Worm (Caenorhabditis elegans) whole organism, L4 larva: Measurements from ENCODE around the gene pgph-1.

Experiments used
- F10B5.3 ChIP-seq: sonication (generic microtip); optimal IDR thresholded peaks from 2 replicates; lab custom pipeline; 2016; ENCODE audit warnings: mild to moderate bottlenecking, missing genetic modification characterization, missing compliant biosample characterization
- F26F4.8 ChIP-seq: fragments of 200-800 bp; sonication (Bioruptor generic); conservative IDR thresholded peaks from 2 replicates; pipeline ENCODE4 v1.3.6; 2022; ENCODE audit warnings: missing genetic modification characterization, missing compliant biosample characterization
- T20F7.1 ChIP-seq: fragments of 200-800 bp; sonication (Bioruptor generic); optimal IDR thresholded peaks from 2 replicates; lab custom pipeline; 2018; ENCODE audit warnings: mild to moderate bottlenecking, missing genetic modification characterization, missing compliant biosample characterization
- Y105C5A.15 ChIP-seq: fragments of 200-800 bp; sonication (Bioruptor generic); IDR thresholded peaks from 2 replicates; pipeline ENCODE4 v1.3.6; 2022; ENCODE audit warnings: missing genetic modification characterization, missing compliant biosample characterization
- ZK337.2 ChIP-seq: fragments of 200-800 bp; sonication (Bioruptor generic); IDR thresholded peaks from 2 replicates; pipeline ENCODE4 v1.3.6; 2022; ENCODE audit warnings: missing genetic modification reagents, missing genetic modification characterization, missing compliant biosample characterization
- ZK546.5 ChIP-seq, 2 experiments: sonication (generic microtip); optimal IDR thresholded peaks; 2 replicates each; lab custom pipeline; 2017; ENCODE audit warnings: missing biosample characterization in 2 of 2, missing genetic modification characterization in 2 of 2
- arid-1 ChIP-seq: fragments of 200-800 bp; sonication (Bioruptor generic); conservative IDR thresholded peaks from 2 replicates; pipeline ENCODE4 v1.3.6; 2022; ENCODE audit warnings: missing genetic modification reagents, missing genetic modification characterization, missing compliant biosample characterization
- ceh-28 ChIP-seq: fragments of 150-350 bp; optimal IDR thresholded peaks from 2 replicates; lab custom pipeline; 2014; ENCODE audit warnings: missing biosample characterization, missing genetic modification reagents, missing genetic modification characterization
- ces-1 ChIP-seq: fragments of 150-350 bp; sonication (generic microtip); optimal IDR thresholded peaks from 4 replicates; lab custom pipeline; 2014; ENCODE audit warnings: missing biosample characterization, missing genetic modification reagents, missing genetic modification characterization
- daf-12 ChIP-seq: fragments of 150-350 bp; optimal IDR thresholded peaks from 2 replicates; lab custom pipeline; 2014; ENCODE audit warnings: missing biosample characterization, missing genetic modification reagents, missing genetic modification characterization
- daf-8 ChIP-seq: fragments of 200-800 bp; sonication (Bioruptor generic); IDR thresholded peaks from 2 replicates; pipeline ENCODE4 v1.3.6; 2022; ENCODE audit warnings: missing genetic modification characterization, missing compliant biosample characterization
- dmd-6 ChIP-seq: fragments of 200-800 bp; sonication (Bioruptor generic); IDR thresholded peaks from 2 replicates; pipeline ENCODE4 v1.3.6; 2022; ENCODE audit warnings: missing genetic modification reagents, missing genetic modification characterization, missing compliant biosample characterization
- duxl-1 ChIP-seq: sonication (generic microtip); optimal IDR thresholded peaks from 2 replicates; lab custom pipeline; 2016; ENCODE audit warnings: mild to moderate bottlenecking, missing genetic modification characterization, moderate library complexity, missing compliant biosample characterization; ENCODE audit not compliant: poor library complexity
- dve-1 ChIP-seq: sonication (generic microtip); optimal IDR thresholded peaks from 2 replicates; lab custom pipeline; 2017; ENCODE audit warnings: antibody characterized with exemption, mild to moderate bottlenecking, missing genetic modification characterization, missing compliant biosample characterization; ENCODE audit not compliant: insufficient read depth
- egl-27 ChIP-seq: sonication (generic microtip); optimal IDR thresholded peaks from 3 replicates; lab custom pipeline; 2017; ENCODE audit warnings: missing biosample characterization, missing genetic modification reagents, missing genetic modification characterization
- egl-43 ChIP-seq: fragments of 200-800 bp; sonication (Bioruptor generic); IDR thresholded peaks from 2 replicates; pipeline ENCODE4 v1.3.6; 2022; ENCODE audit warnings: missing genetic modification reagents, missing genetic modification characterization, missing compliant biosample characterization
- fkh-10 ChIP-seq: fragments of 150-350 bp; optimal IDR thresholded peaks from 2 replicates; lab custom pipeline; 2014; ENCODE audit warnings: missing biosample characterization, missing genetic modification reagents, missing genetic modification characterization
- hif-1 ChIP-seq, 2 experiments: sonication (generic microtip); optimal IDR thresholded peaks; 2 replicates each; lab custom pipeline; 2016 to 2017; ENCODE audit warnings: missing compliant biosample characterization in 2 of 2, missing genetic modification characterization in 2 of 2, missing genetic modification reagents in 2 of 2, missing genotype in 2 of 2, mild to moderate bottlenecking in 1 of 2
- lim-7 ChIP-seq: fragments of 200-800 bp; sonication (Bioruptor generic); IDR thresholded peaks from 2 replicates; pipeline ENCODE4 v1.3.6; 2022; ENCODE audit warnings: missing genetic modification characterization, missing compliant biosample characterization
- lin-1 ChIP-seq: fragments of 200-800 bp; sonication (Bioruptor generic); IDR thresholded peaks from 2 replicates; pipeline ENCODE4 v1.3.6; 2022; ENCODE audit warnings: missing genetic modification reagents, missing genetic modification characterization, missing compliant biosample characterization
- lin-38 ChIP-seq: fragments of 200-800 bp; sonication (Bioruptor generic); IDR thresholded peaks from 2 replicates; pipeline ENCODE4 v1.3.6; 2022; ENCODE audit warnings: missing genetic modification reagents, missing genetic modification characterization, missing compliant biosample characterization
- lsy-2 ChIP-seq, 2 experiments: fragments of 150-350 bp in 1 of 2; sonication (generic microtip) in 1 of 2; optimal IDR thresholded peaks; 2 replicates each; lab custom pipeline; 2014 to 2017; ENCODE audit warnings: missing biosample characterization in 2 of 2, missing genetic modification characterization in 2 of 2
- madf-9 ChIP-seq: fragments of 200-800 bp; sonication (Bioruptor generic); conservative IDR thresholded peaks from 2 replicates; pipeline ENCODE4 v1.3.6; 2022; ENCODE audit warnings: missing genetic modification reagents, missing genetic modification characterization, missing compliant biosample characterization
- mdl-1 ChIP-seq, 2 experiments: fragments of 150-350 bp in 1 of 2; sonication (generic microtip) in 1 of 2; optimal IDR thresholded peaks; 2 replicates each; lab custom pipeline; 2014 to 2017; ENCODE audit warnings: missing biosample characterization in 2 of 2, missing genetic modification characterization in 2 of 2
- mep-1 ChIP-seq: fragments of 150-350 bp; sonication (generic microtip); optimal IDR thresholded peaks from 3 replicates; lab custom pipeline; 2014; ENCODE audit warnings: missing biosample characterization, missing genetic modification characterization
- mes-2 ChIP-seq: sonication (generic microtip); optimal IDR thresholded peaks from 2 replicates; lab custom pipeline; 2016; ENCODE audit warnings: missing genotype, mild to moderate bottlenecking, missing genetic modification characterization, missing compliant biosample characterization; ENCODE audit not compliant: poor library complexity, severe bottlenecking
- mxl-2 ChIP-seq: fragments of 200-800 bp; sonication (Bioruptor generic); conservative IDR thresholded peaks from 2 replicates; pipeline ENCODE4 v1.3.6; 2022; ENCODE audit warnings: missing genetic modification reagents, missing genetic modification characterization, missing compliant biosample characterization
- nhr-102 ChIP-seq: sonication (generic microtip); optimal IDR thresholded peaks from 2 replicates; lab custom pipeline; 2016; ENCODE audit warnings: mild to moderate bottlenecking, missing genetic modification characterization, moderate library complexity, missing compliant biosample characterization
- nhr-11 ChIP-seq: fragments of 150-350 bp; optimal IDR thresholded peaks from 2 replicates; lab custom pipeline; 2014; ENCODE audit warnings: missing biosample characterization, missing genetic modification characterization
- nhr-28 ChIP-seq: fragments of 150-350 bp; optimal IDR thresholded peaks from 2 replicates; lab custom pipeline; 2014; ENCODE audit warnings: missing biosample characterization, missing genetic modification characterization
- nhr-41 ChIP-seq: fragments of 200-800 bp; sonication (Bioruptor generic); IDR thresholded peaks from 2 replicates; pipeline ENCODE4 v1.3.6; 2022; ENCODE audit warnings: missing genetic modification reagents, missing genetic modification characterization, missing compliant biosample characterization
- nhr-48 ChIP-seq: sonication (generic microtip); optimal IDR thresholded peaks from 2 replicates; lab custom pipeline; 2016; ENCODE audit warnings: mild to moderate bottlenecking, missing genetic modification characterization, missing compliant biosample characterization
- nhr-6 ChIP-seq: fragments of 150-350 bp; optimal IDR thresholded peaks from 2 replicates; lab custom pipeline; 2014; ENCODE audit warnings: missing biosample characterization, missing genetic modification characterization
- php-3 ChIP-seq: fragments of 200-800 bp; sonication (Bioruptor generic); IDR thresholded peaks from 2 replicates; pipeline ENCODE4 v1.3.6; 2022; ENCODE audit warnings: missing genetic modification reagents, missing genetic modification characterization, missing compliant biosample characterization
- pqm-1 ChIP-seq: sonication (generic microtip); optimal IDR thresholded peaks from 2 replicates; lab custom pipeline; 2017; ENCODE audit warnings: missing biosample characterization, missing genetic modification characterization
- rbr-2 ChIP-seq: sonication (generic microtip); optimal IDR thresholded peaks from 2 replicates; lab custom pipeline; 2016; ENCODE audit warnings: missing genotype, missing genetic modification characterization, missing compliant biosample characterization
- saeg-2 ChIP-seq: fragments of 200-800 bp; sonication (Bioruptor generic); IDR thresholded peaks from 2 replicates; pipeline ENCODE4 v1.3.6; 2022; ENCODE audit warnings: missing genetic modification reagents, missing genetic modification characterization, missing compliant biosample characterization
- sdz-12 ChIP-seq: fragments of 200-800 bp; sonication (Bioruptor generic); optimal IDR thresholded peaks from 2 replicates; lab custom pipeline; 2018; ENCODE audit warnings: mild to moderate bottlenecking, missing genetic modification characterization, missing compliant biosample characterization
- snpc-1.2 ChIP-seq: fragments of 200-800 bp; sonication (Bioruptor generic); IDR thresholded peaks from 2 replicates; pipeline ENCODE4 v1.3.6; 2022; ENCODE audit warnings: missing genetic modification reagents, missing genetic modification characterization, missing compliant biosample characterization
- snpc-4 ChIP-seq: fragments of 150-350 bp; optimal IDR thresholded peaks from 2 replicates; lab custom pipeline; 2014; ENCODE audit warnings: missing biosample characterization, missing genetic modification characterization
- spr-1 ChIP-seq: sonication (generic microtip); optimal IDR thresholded peaks from 2 replicates; lab custom pipeline; 2016; ENCODE audit warnings: mild to moderate bottlenecking, missing genetic modification characterization, missing compliant biosample characterization
- tra-1 ChIP-seq: fragments of 200-800 bp; sonication (Bioruptor generic); IDR thresholded peaks from 2 replicates; pipeline ENCODE4 v1.3.6; 2022; ENCODE audit warnings: missing genetic modification reagents, missing genetic modification characterization, missing compliant biosample characterization
- unc-62 ChIP-seq, 3 experiments: fragments of 150-350 bp in 1 of 3; sonication (generic microtip); optimal IDR thresholded peaks in 2 of 3; peaks in 1 of 3; 1 replicate in 1 of 3; 2 replicates in 2 of 3; lab custom pipeline; 2014 to 2017; ENCODE audit warnings: missing biosample characterization in 3 of 3, missing genetic modification characterization in 3 of 3, missing genetic modification reagents in 3 of 3, missing genotype in 1 of 3
- vab-7 ChIP-seq: fragments of 200-800 bp; sonication (Bioruptor generic); IDR thresholded peaks from 2 replicates; pipeline ENCODE4 v1.3.6; 2022; ENCODE audit warnings: missing genetic modification reagents, missing genetic modification characterization, missing compliant biosample characterization
- zfp-3 ChIP-seq: fragments of 200-800 bp; sonication (Bioruptor generic); conservative IDR thresholded peaks from 2 replicates; pipeline ENCODE4 v1.3.6; 2022; ENCODE audit warnings: missing genetic modification reagents, missing genetic modification characterization, missing compliant biosample characterization
- zip-11 ChIP-seq: fragments of 200-800 bp; sonication (Bioruptor generic); IDR thresholded peaks from 2 replicates; pipeline ENCODE4 v1.3.6; 2022; ENCODE audit warnings: missing genetic modification characterization, missing compliant biosample characterization
- zip-2 ChIP-seq: fragments of 150-350 bp; optimal IDR thresholded peaks from 2 replicates; lab custom pipeline; 2014; ENCODE audit warnings: missing biosample characterization, missing genetic modification characterization

The pgph-1 gene

DNA sequence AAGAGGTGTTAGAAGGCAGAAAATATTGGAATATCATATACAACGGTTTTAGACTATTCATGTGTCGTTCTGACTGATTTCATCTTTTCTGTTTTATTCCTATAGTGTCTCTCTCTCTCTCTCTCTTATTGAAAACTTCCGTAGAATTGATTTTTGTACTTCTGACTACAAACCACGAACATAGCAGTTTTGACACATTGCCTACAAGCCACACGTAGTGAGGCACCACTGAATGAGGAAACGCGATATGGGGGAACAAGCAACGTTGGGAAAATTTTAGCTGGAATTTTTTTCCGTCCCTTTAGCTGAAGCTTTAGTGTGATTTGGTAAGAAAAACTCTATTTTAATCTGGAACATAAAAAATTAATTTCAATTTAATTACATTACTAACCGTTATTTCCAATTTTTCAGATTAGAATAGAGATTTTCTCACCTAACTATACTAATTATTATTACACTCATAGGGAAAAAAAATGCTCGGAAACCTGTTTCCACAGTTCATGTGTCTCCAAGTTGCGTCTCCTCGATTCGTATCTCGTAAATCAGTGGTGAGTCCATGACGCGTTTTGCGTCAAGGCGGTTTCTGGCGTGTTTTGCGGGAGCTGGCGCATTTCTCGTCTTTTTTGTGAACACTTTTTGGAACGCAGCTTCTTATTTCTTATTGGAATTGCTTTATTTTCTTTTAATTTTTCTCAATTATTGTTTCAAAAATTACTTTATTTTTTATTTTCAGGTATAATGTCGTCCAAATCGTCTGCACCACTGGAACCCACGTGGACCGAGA, 37.4 kb upstream of the pgph-1 start, which contains the start of the genes nhr-142 and F44E7.9 (continued):
- TF ChIP-seq ZK337.2 (GFP tag; lab: Robert Waterston, UW) (peak; percentile 39; the same call in 1 of the 2 replicates), nhr-6 (peak; percentile 91), fkh-10 (GFP tag; lab: Kevin White, UChicago) (peak; percentile 4), nhr-41 (GFP tag; lab: Robert Waterston, UW) (no peak), arid-1 (GFP tag; lab: Robert Waterston, UW) (peak; percentile 76), T20F7.1 (GFP tag; lab: Kevin White, UChicago) (peak; percentile 83), snpc-4 (no peak), mxl-2 (GFP tag; lab: Robert Waterston, UW) (0 out of 2 replicates have a peak, but pooled peaks have one; percentile 31), rbr-2 (peak; percentile 89), ces-1 (GFP tag; lab: Kevin White, UChicago) (no peak), F26F4.8 (GFP tag; lab: Robert Waterston, UW) (no peak), lsy-2 (tag; optimal IDR thresholded peaks at IDR 0.05; lab: Kevin White, UChicago) (peak; percentile 33 to 89), egl-43 (0 out of 2 replicates have a peak, but pooled peaks have one; percentile 12), nhr-28 (tag; lab: Kevin White, UChicago) (peak; percentile 100), unc-62 (GFP tag; optimal IDR thresholded peaks at IDR 0.05 in 1 of 2; lab: Kevin White, UChicago) (no peak), unc-62 (tag; optimal IDR thresholded peaks at IDR 0.05; lab: Kevin White, UChicago) (no peak), nhr-11 (tag; lab: Kevin White, UChicago) (peak; percentile 82), dmd-6 (GFP tag; lab: Robert Waterston, UW) (peak; percentile 77), lim-7 (GFP tag; lab: Robert Waterston, UW) (no peak), egl-27 (no peak), zip-2 (tag; lab: Kevin White, UChicago) (peak; percentile 14), F10B5.3 (tag; lab: Kevin White, UChicago) (no peak), zfp-3 (GFP tag; lab: Robert Waterston, UW) (0 out of 2 replicates have a peak, but pooled peaks have one; percentile 54), duxl-1 (tag; lab: Kevin White, UChicago) (peak; percentile 37), Y105C5A.15 (GFP tag; lab: Robert Waterston, UW) (no peak), mep-1 (peak; percentile 95), daf-12 (tag; lab: Kevin White, UChicago) (no peak), php-3 (GFP tag; lab: Robert Waterston, UW) (no peak), saeg-2 (GFP tag; lab: Robert Waterston, UW) (0 out of 2 replicates have a peak, but pooled peaks have one; percentile 36), hif-1 (tag; optimal IDR thresholded peaks at IDR 0.05; lab: Kevin White, UChicago) (peak; percentile 4 to 87), vab-7 (GFP tag; lab: Robert Waterston, UW) (peak; percentile 44; the same call in 1 of the 2 replicates), nhr-48 (tag; lab: Kevin White, UChicago) (peak; percentile 71), ZK546.5 (tag; optimal IDR thresholded peaks at IDR 0.05; lab: Kevin White, UChicago) (no peak), daf-8 (GFP tag; lab: Robert Waterston, UW) (no peak), mes-2 (tag; lab: Kevin White, UChicago) (peak; percentile 95), sdz-12 (GFP tag; lab: Kevin White, UChicago) (no peak), lin-38 (GFP tag; lab: Robert Waterston, UW) (peak; percentile 87), mdl-1 (tag; optimal IDR thresholded peaks at IDR 0.05; lab: Kevin White, UChicago) (peak in 1 of 2 experiments; percentile 32)

DNA sequence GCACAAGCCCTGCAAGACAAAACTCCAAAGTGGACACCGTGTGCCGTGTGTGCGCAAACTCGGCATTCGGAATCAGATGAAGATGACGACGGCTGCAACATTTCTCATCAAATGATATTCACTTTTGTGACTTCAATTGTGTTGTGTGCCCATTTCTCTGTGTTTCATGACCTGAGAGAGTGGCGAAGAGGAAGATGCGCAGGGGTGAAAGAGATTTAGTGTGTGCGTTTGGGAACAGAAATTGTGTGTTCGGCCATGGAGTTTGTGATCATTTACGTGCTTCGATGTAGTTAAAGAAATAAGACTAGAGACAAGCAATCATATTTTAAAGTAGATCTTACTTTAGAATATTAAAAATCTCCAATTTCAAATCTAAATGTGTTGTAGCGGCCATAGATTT, 35.3 kb upstream of the pgph-1 start:
- TF ChIP-seq mxl-2 (GFP tag; lab: Robert Waterston, UW) (no peak), tra-1 (GFP tag; lab: Robert Waterston, UW) (no peak), snpc-4 (no peak), madf-9 (GFP tag; lab: Robert Waterston, UW) (no peak), nhr-28 (tag; lab: Kevin White, UChicago) (peak; percentile 99), nhr-6 (no peak), snpc-1.2 (GFP tag; lab: Robert Waterston, UW) (no peak), zip-11 (no peak), lin-1 (GFP tag; lab: Robert Waterston, UW) (no peak), ceh-28 (no peak), nhr-102 (tag; lab: Kevin White, UChicago) (peak; percentile 13), pqm-1 (tag; lab: Kevin White, UChicago) (peak; percentile 38), dve-1 (peak; percentile 5), spr-1 (no peak), dmd-6 (GFP tag; lab: Robert Waterston, UW) (peak; percentile 18; the same call in 1 of the 2 replicates)
